Worm (Caenorhabditis elegans): Measurements from ENCODE around the gene sas-5.

ce11 chrV:11598807-11599206 lies 11.7 kb upstream of the sas-5 start, which contains the start of gene srx-84:
- TF ChIP-seq aptf-3 (GFP tag; IDR thresholded peaks at IDR 0.05) (no peak), unc-62 (GFP tag; optimal IDR thresholded peaks at IDR 0.05) (no peak)
